Worm (Caenorhabditis elegans): ENCODE measurements around the gene kin-18.

- peak; percentile 65 for TF ChIP-seq him-1 (tag; optimal IDR thresholded peaks at IDR 0.05)
- TF ChIP-seq dao-5 (tag; optimal IDR thresholded peaks at IDR 0.05) = no peak
- peak; percentile 12 for TF ChIP-seq W03F9.2 (tag; optimal IDR thresholded peaks at IDR 0.05)
These were observed 21.7 kb downstream of the kin-18 start for ce11 chrIII:6139932-6140612.

Data from whole organism, L4/young adult.